Worm (Caenorhabditis elegans) whole organism, young adult: ENCODE measurements around the gene col-109.

ENCODE experiments used
- F52B5.7 ChIP-seq: sonication (generic microtip); optimal IDR thresholded peaks from 2 replicates; lab custom pipeline; 2016; ENCODE audit warnings: mild to moderate bottlenecking, missing genetic modification characterization, missing compliant biosample characterization
- ceh-58 ChIP-seq: fragments of 200-800 bp; sonication (Bioruptor generic); IDR thresholded peaks from 2 replicates; pipeline ENCODE4 v1.3.6; 2022; ENCODE audit warnings: missing genetic modification characterization, missing compliant biosample characterization
- hlh-26 ChIP-seq: fragments of 200-800 bp; sonication (Bioruptor generic); conservative IDR thresholded peaks from 2 replicates; pipeline ENCODE4 v1.3.6; 2022; ENCODE audit warnings: missing genetic modification reagents, missing genetic modification characterization, missing compliant biosample characterization
- lir-1 ChIP-seq: fragments of 200-800 bp; sonication (Bioruptor generic); conservative IDR thresholded peaks from 2 replicates; pipeline ENCODE4 v1.3.6; 2022; ENCODE audit warnings: missing genetic modification reagents, missing genetic modification characterization, missing compliant biosample characterization
- madf-8 ChIP-seq: fragments of 200-800 bp; sonication (Bioruptor generic); conservative IDR thresholded peaks from 2 replicates; pipeline ENCODE4 v1.3.6; 2022; ENCODE audit warnings: missing genetic modification reagents, missing genetic modification characterization, missing compliant biosample characterization
- nfya-1 ChIP-seq: sonication (generic microtip); optimal IDR thresholded peaks from 2 replicates; lab custom pipeline; 2017; ENCODE audit warnings: antibody characterized with exemption, missing compliant biosample characterization, missing genetic modification characterization, borderline replicate concordance; ENCODE audit not compliant: insufficient read depth

- TF ChIP-seq ceh-58 (GFP tag; lab: Robert Waterston, UW) (no peak), F52B5.7 (tag; lab: Kevin White, UChicago) (no peak), nfya-1 (tag; lab: Kevin White, UChicago) (no peak), hlh-26 (GFP tag; lab: Robert Waterston, UW) (no peak), madf-8 (no peak), lir-1 (GFP tag; lab: Robert Waterston, UW) (no peak)
Measured at ce11 chrIV:1867915-1868619, 48.0 kb upstream of the col-109 start.
